Fruit fly (Drosophila melanogaster) whole organism, embryonic: ENCODE results near the gene Hrb27C.
A peak's percentile ranks its signal among the peaks of the same experiment; 100 is the strongest.

Source experiments
- Aef1 ChIP-seq: fragments of 200-800 bp; sonication (Bioruptor generic); IDR thresholded peaks from 3 replicates; pipeline ENCODE4 v1.3.6; 2022; ENCODE audit warnings: missing biosample characterization, missing genetic modification characterization
- Antp ChIP-seq: fragments of 200-800 bp; sonication (Bioruptor generic); optimal IDR thresholded peaks from 3 replicates; lab custom pipeline; 2016; ENCODE audit warnings: missing biosample characterization, missing genetic modification characterization
- B-H2 ChIP-seq: fragments of 200-800 bp; sonication (Bioruptor generic); optimal IDR thresholded peaks from 2 replicates; lab custom pipeline; 2018; ENCODE audit warnings: missing biosample characterization, mild to moderate bottlenecking, missing genetic modification characterization
- Bgb ChIP-seq: fragments of 200-800 bp; sonication (Bioruptor generic); IDR thresholded peaks from 2 replicates; pipeline ENCODE4 v1.3.6; 2022; ENCODE audit warnings: missing biosample characterization, missing genetic modification characterization; ENCODE audit not compliant: partially characterized antibody
- CG1024 ChIP-seq: fragments of 200-800 bp; sonication (Bioruptor generic); IDR thresholded peaks from 2 replicates; pipeline ENCODE4 v1.3.6; 2022; ENCODE audit warnings: missing biosample characterization, missing genetic modification characterization
- CG12744 ChIP-seq: fragments of 200-800 bp; sonication (Bioruptor generic); optimal IDR thresholded peaks from 2 replicates; lab custom pipeline; 2016; ENCODE audit warnings: missing biosample characterization, missing genetic modification characterization
- CG13296 ChIP-seq: fragments of 200-800 bp; sonication (Bioruptor generic); optimal IDR thresholded peaks from 3 replicates; lab custom pipeline; 2018; ENCODE audit warnings: missing biosample characterization, mild to moderate bottlenecking, missing genetic modification characterization
- CG1529 ChIP-seq: fragments of 200-800 bp; sonication (Bioruptor generic); optimal IDR thresholded peaks from 3 replicates; lab custom pipeline; 2018; ENCODE audit warnings: missing biosample characterization, missing genetic modification characterization
- CG1647 ChIP-seq: fragments of 200-800 bp; sonication (Bioruptor generic); optimal IDR thresholded peaks from 3 replicates; lab custom pipeline; 2016; ENCODE audit warnings: missing biosample characterization, missing genetic modification characterization
- CG17186 ChIP-seq: fragments of 200-800 bp; sonication (Bioruptor generic); optimal IDR thresholded peaks from 3 replicates; lab custom pipeline; 2017; ENCODE audit warnings: missing biosample characterization, missing genetic modification reagents, missing genetic modification characterization
- CG17802 ChIP-seq: fragments of 200-800 bp; sonication (Bioruptor generic); optimal IDR thresholded peaks from 2 replicates; lab custom pipeline; 2018; ENCODE audit warnings: missing biosample characterization, mild to moderate bottlenecking, missing genetic modification characterization, moderate library complexity
- CG17829 ChIP-seq: fragments of 200-800 bp; optimal IDR thresholded peaks from 2 replicates; lab custom pipeline; 2019; ENCODE audit warnings: missing biosample characterization, mild to moderate bottlenecking, missing genetic modification characterization, moderate library complexity
- CG2678 ChIP-seq: fragments of 200-800 bp; sonication (Bioruptor generic); optimal IDR thresholded peaks from 3 replicates; lab custom pipeline; 2019; ENCODE audit warnings: missing biosample characterization, mild to moderate bottlenecking, missing genetic modification characterization, moderate library complexity
- CG2712 ChIP-seq: fragments of 200-800 bp; optimal IDR thresholded peaks from 3 replicates; lab custom pipeline; 2019; ENCODE audit warnings: missing biosample characterization, mild to moderate bottlenecking, missing genetic modification characterization, moderate library complexity
- CG3065 ChIP-seq: fragments of 200-800 bp; sonication (Bioruptor generic); optimal IDR thresholded peaks from 2 replicates; lab custom pipeline; 2016; ENCODE audit warnings: missing biosample characterization, missing genetic modification characterization
- CG3407 ChIP-seq: fragments of 200-800 bp; sonication (Bioruptor generic); optimal IDR thresholded peaks from 2 replicates; lab custom pipeline; 2018; ENCODE audit warnings: missing biosample characterization, mild to moderate bottlenecking, missing genetic modification characterization
- CG34376 ChIP-seq: fragments of 200-800 bp; sonication (Bioruptor generic); optimal IDR thresholded peaks from 2 replicates; lab custom pipeline; 2018; ENCODE audit warnings: missing biosample characterization, mild to moderate bottlenecking, missing genetic modification characterization
- CG8765 ChIP-seq: fragments of 200-800 bp; sonication (Bioruptor generic); IDR thresholded peaks from 2 replicates; pipeline ENCODE4 v1.3.6; 2022; ENCODE audit warnings: missing biosample characterization, missing genetic modification characterization
- Doc2 ChIP-seq: fragments of 200-800 bp; sonication (Bioruptor generic); IDR thresholded peaks from 2 replicates; pipeline ENCODE4 v1.3.6; 2022; ENCODE audit warnings: missing biosample characterization, missing genetic modification characterization
- Doc3 ChIP-seq: fragments of 200-800 bp; sonication (Bioruptor generic); IDR thresholded peaks from 3 replicates; pipeline ENCODE4 v1.3.6; 2022; ENCODE audit warnings: missing biosample characterization, missing genetic modification characterization; ENCODE audit not compliant: partially characterized antibody
- Dref ChIP-seq: fragments of 200-800 bp; sonication (Bioruptor generic); IDR thresholded peaks from 2 replicates; pipeline ENCODE4 v1.3.6; 2022; ENCODE audit warnings: missing biosample characterization, missing genetic modification characterization
- Gug ChIP-seq: fragments of 200-800 bp; sonication (Bioruptor generic); IDR thresholded peaks from 4 replicates; pipeline ENCODE4 v1.3.6; 2022; ENCODE audit warnings: missing biosample characterization, missing genetic modification characterization
- Hey ChIP-seq: fragments of 200-800 bp; sonication (Bioruptor generic); optimal IDR thresholded peaks from 3 replicates; lab custom pipeline; 2018; ENCODE audit warnings: missing biosample characterization, mild to moderate bottlenecking, missing genetic modification characterization
- HmgZ ChIP-seq: fragments of 200-800 bp; sonication (Bioruptor generic); optimal IDR thresholded peaks from 2 replicates; lab custom pipeline; 2018; ENCODE audit warnings: missing biosample characterization, mild to moderate bottlenecking, missing genetic modification characterization
- Hr39 ChIP-seq: fragments of >200 bp; optimal IDR thresholded peaks from 2 replicates; lab custom pipeline; 2017
- Lim3 ChIP-seq: fragments of 200-800 bp; sonication (Bioruptor generic); IDR thresholded peaks from 2 replicates; pipeline ENCODE4 v1.3.6; 2022; ENCODE audit warnings: missing biosample characterization, missing genetic modification characterization
- MESR4 ChIP-seq: fragments of 200-800 bp; sonication (Bioruptor generic); optimal IDR thresholded peaks from 2 replicates; lab custom pipeline; 2018; ENCODE audit warnings: missing biosample characterization, mild to moderate bottlenecking, missing genetic modification characterization, moderate library complexity
- NK7.1 ChIP-seq: fragments of 200-800 bp; sonication (Bioruptor generic); optimal IDR thresholded peaks from 3 replicates; lab custom pipeline; 2016; ENCODE audit warnings: missing biosample characterization, missing genetic modification characterization
- Nf-YB ChIP-seq: fragments of 200-800 bp; sonication (Bioruptor generic); optimal IDR thresholded peaks from 3 replicates; lab custom pipeline; 2019; ENCODE audit warnings: missing biosample characterization, mild to moderate bottlenecking, missing genetic modification characterization, moderate library complexity
- Ravus ChIP-seq: fragments of 200-800 bp; sonication (Bioruptor generic); IDR thresholded peaks from 2 replicates; pipeline ENCODE4 v1.3.6; 2022; ENCODE audit warnings: missing biosample characterization, missing genetic modification characterization
- Xbp1 ChIP-seq: fragments of 200-800 bp; sonication (Bioruptor generic); optimal IDR thresholded peaks from 3 replicates; lab custom pipeline; 2016; ENCODE audit warnings: missing biosample characterization, mild to moderate bottlenecking, missing genetic modification characterization
- amos ChIP-seq: fragments of 200-800 bp; sonication (Bioruptor generic); IDR thresholded peaks from 2 replicates; pipeline ENCODE4 v1.3.6; 2022; ENCODE audit warnings: missing biosample characterization, missing genetic modification characterization; ENCODE audit not compliant: partially characterized antibody
- br ChIP-seq: fragments of >200 bp; optimal IDR thresholded peaks from 2 replicates; lab custom pipeline; 2017
- corto ChIP-seq: fragments of 200-800 bp; sonication (Bioruptor generic); optimal IDR thresholded peaks from 2 replicates; lab custom pipeline; 2016; ENCODE audit warnings: missing biosample characterization, mild to moderate bottlenecking, missing genetic modification characterization, moderate library complexity
- crc ChIP-seq: fragments of 200-800 bp; sonication (Bioruptor generic); optimal IDR thresholded peaks from 2 replicates; lab custom pipeline; 2016; ENCODE audit warnings: missing biosample characterization, missing genetic modification characterization
- exex ChIP-seq: fragments of 200-800 bp; sonication (Bioruptor generic); optimal IDR thresholded peaks from 4 replicates; lab custom pipeline; 2018; ENCODE audit warnings: missing biosample characterization, mild to moderate bottlenecking, missing genetic modification characterization, moderate library complexity
- fd64A ChIP-seq: fragments of 200-800 bp; sonication (Bioruptor generic); optimal IDR thresholded peaks from 3 replicates; lab custom pipeline; 2018; ENCODE audit warnings: missing biosample characterization, mild to moderate bottlenecking, missing genetic modification characterization
- fu2 ChIP-seq: fragments of 200-800 bp; sonication (Bioruptor generic); optimal IDR thresholded peaks from 2 replicates; lab custom pipeline; 2016; ENCODE audit warnings: missing biosample characterization, missing genetic modification characterization
- gsb ChIP-seq: fragments of 200-800 bp; sonication (Bioruptor generic); IDR thresholded peaks from 2 replicates; pipeline ENCODE4 v1.3.6; 2022; ENCODE audit warnings: missing biosample characterization, missing genetic modification characterization
- h ChIP-seq: fragments of >200 bp; optimal IDR thresholded peaks from 2 replicates; lab custom pipeline; 2017
- insv ChIP-seq, 2 experiments: fragments of 200-800 bp; sonication (Bioruptor generic); optimal IDR thresholded peaks; 3 replicates each; lab custom pipeline; 2016 to 2018; ENCODE audit warnings: missing biosample characterization in 2 of 2, missing genetic modification characterization in 2 of 2
- nerfin-2 ChIP-seq: fragments of 200-800 bp; sonication (Bioruptor generic); IDR thresholded peaks from 2 replicates; pipeline ENCODE4 v1.3.6; 2022; ENCODE audit warnings: missing biosample characterization, missing genetic modification characterization; ENCODE audit not compliant: partially characterized antibody
- otp ChIP-seq: fragments of 200-800 bp; sonication (Bioruptor generic); IDR thresholded peaks from 3 replicates; pipeline ENCODE4, ENCODE4 v1.3.6; 2022; ENCODE audit warnings: missing biosample characterization, missing genetic modification characterization
- pnt ChIP-seq: fragments of 200-800 bp; sonication (Bioruptor generic); optimal IDR thresholded peaks from 3 replicates; lab custom pipeline; 2016; ENCODE audit warnings: missing biosample characterization, missing genetic modification characterization
- prd ChIP-seq, 3 experiments: fragments of >200 bp in 2 of 3; fragments of 200-800 bp in 1 of 3; sonication (Bioruptor generic) in 1 of 3; optimal IDR thresholded peaks in 2 of 3; IDR thresholded peaks in 1 of 3; 2 replicates in 2 of 3; 3 replicates in 1 of 3; pipeline versions ENCODE4 v1.3.6 to Lab custom; 2017 to 2022; ENCODE audit warnings: missing biosample characterization in 1 of 3, missing genetic modification characterization in 1 of 3
- pros ChIP-seq: fragments of 200-800 bp; sonication (Bioruptor generic); optimal IDR thresholded peaks from 3 replicates; lab custom pipeline; 2019; ENCODE audit warnings: missing biosample characterization, mild to moderate bottlenecking, missing genetic modification characterization, moderate library complexity
- salm ChIP-seq: fragments of 200-800 bp; sonication (Bioruptor generic); optimal IDR thresholded peaks from 2 replicates; lab custom pipeline; 2018; ENCODE audit warnings: missing biosample characterization, mild to moderate bottlenecking, missing genetic modification characterization
- sens ChIP-seq: fragments of 200-800 bp; sonication (Bioruptor generic); peaks from one replicate; lab custom pipeline; 2016; ENCODE audit warnings: missing biosample characterization, missing genetic modification characterization
- sim ChIP-seq: fragments of 200-800 bp; sonication (Bioruptor generic); IDR thresholded peaks from 2 replicates; pipeline ENCODE4 v1.3.6; 2022; ENCODE audit warnings: missing biosample characterization, missing genetic modification characterization
- usp ChIP-seq: fragments of >200 bp; optimal IDR thresholded peaks from 2 replicates; lab custom pipeline; 2017; ENCODE audit warnings: missing biosample characterization, missing genetic modification characterization
- vvl ChIP-seq: fragments of 200-800 bp; sonication (Bioruptor generic); IDR thresholded peaks from 2 replicates; pipeline ENCODE4 v1.3.6; 2022; ENCODE audit warnings: missing biosample characterization, missing genetic modification characterization
- wek ChIP-seq: fragments of 200-800 bp; sonication (Bioruptor generic); optimal IDR thresholded peaks from 3 replicates; lab custom pipeline; 2018; ENCODE audit warnings: missing biosample characterization, mild to moderate bottlenecking, missing genetic modification characterization, moderate library complexity

Hrb27C gene

dm6 chr2L:6968013-6968517 lies 47.6 kb downstream of the Hrb27C start (continued):
- TF ChIP-seq CG17829 (tag; lab: Kevin White, UChicago): peak; percentile 20
- no peak for TF ChIP-seq CG3407 (GFP tag; lab: Kevin White, UChicago)
- no peak for TF ChIP-seq exex (tag; lab: Kevin White, UChicago)
- TF ChIP-seq Lim3 (GFP tag; lab: Robert Waterston, UW): no peak
- no peak for TF ChIP-seq Ravus (GFP tag; lab: Robert Waterston, UW)
- TF ChIP-seq Hr39 (lab: Kevin White, UChicago): no peak
- TF ChIP-seq CG17802 (tag; lab: Kevin White, UChicago): no peak
- no peak for TF ChIP-seq h (lab: Kevin White, UChicago)
- TF ChIP-seq sens (GFP tag; lab: Kevin White, UChicago): peak; percentile 92
- TF ChIP-seq CG3065 (GFP tag; lab: Kevin White, UChicago): no peak
- no peak for TF ChIP-seq gsb
- peak; percentile 40 for TF ChIP-seq CG2712 (tag; lab: Kevin White, UChicago)
- no peak for TF ChIP-seq insv (GFP tag; optimal IDR thresholded peaks at IDR 0.05; lab: Kevin White, UChicago)
- peak; percentile 35 for TF ChIP-seq salm (tag; lab: Kevin White, UChicago)
- TF ChIP-seq usp: no peak
- peak; percentile 77 for TF ChIP-seq vvl (GFP tag; lab: Robert Waterston, UW)
- TF ChIP-seq Xbp1 (GFP tag; lab: Kevin White, UChicago): peak; percentile 49
- peak; percentile 59 for TF ChIP-seq Dref (GFP tag; lab: Robert Waterston, UW)
- TF ChIP-seq CG34376: peak; percentile 41
- TF ChIP-seq Doc3 (GFP tag; lab: Robert Waterston, UW): peak; percentile 91
- TF ChIP-seq Nf-YB (GFP tag; lab: Kevin White, UChicago): peak; percentile 6
- TF ChIP-seq br (lab: Kevin White, UChicago): no peak
- TF ChIP-seq CG1529 (GFP tag; lab: Kevin White, UChicago): no peak
- peak; percentile 69 for TF ChIP-seq CG1647 (GFP tag; lab: Kevin White, UChicago)
- TF ChIP-seq fd64A (GFP tag; lab: Kevin White, UChicago): no peak
- no peak for TF ChIP-seq Hey (tag; lab: Kevin White, UChicago)
- peak; percentile 28 for TF ChIP-seq crc (GFP tag; lab: Kevin White, UChicago)
- no peak for TF ChIP-seq CG12744
- no peak for TF ChIP-seq CG2678 (tag; lab: Kevin White, UChicago)
- no peak for TF ChIP-seq B-H2 (GFP tag; lab: Kevin White, UChicago)
- TF ChIP-seq CG13296 (GFP tag; lab: Kevin White, UChicago): no peak
- peak; percentile 26 for TF ChIP-seq wek (GFP tag; lab: Kevin White, UChicago)
- TF ChIP-seq prd (optimal IDR thresholded peaks at IDR 0.05; lab: Kevin White, UChicago): no peak
- TF ChIP-seq prd (GFP tag; IDR thresholded peaks at IDR 0.05; lab: Robert Waterston, UW): peak; percentile 23; the same call in 1 of the 3 replicates
- peak; percentile 93 for TF ChIP-seq MESR4 (GFP tag; lab: Kevin White, UChicago)
- no peak for TF ChIP-seq Doc2 (GFP tag; lab: Robert Waterston, UW)
- peak; percentile 66; the same call in 1 of the 2 replicates for TF ChIP-seq nerfin-2 (GFP tag; lab: Robert Waterston, UW)
- no peak for TF ChIP-seq corto (GFP tag; lab: Kevin White, UChicago)
- TF ChIP-seq fu2 (GFP tag; lab: Kevin White, UChicago): peak; percentile 61
- TF ChIP-seq otp (GFP tag; lab: Robert Waterston, UW): no peak
- TF ChIP-seq Bgb: peak; percentile 75
- no peak; the same call in 2 of the 3 replicates for TF ChIP-seq Aef1 (GFP tag; lab: Robert Waterston, UW)
- peak; percentile 56 for TF ChIP-seq Antp (GFP tag; lab: Kevin White, UChicago)
- no peak for TF ChIP-seq CG8765 (GFP tag; lab: Robert Waterston, UW)
- TF ChIP-seq HmgZ (tag; lab: Kevin White, UChicago): peak; percentile 53
- TF ChIP-seq amos (GFP tag; lab: Robert Waterston, UW): peak; percentile 75
- TF ChIP-seq sim (GFP tag; lab: Robert Waterston, UW): no peak
- no peak for TF ChIP-seq pros
- TF ChIP-seq CG17186 (GFP tag; lab: Kevin White, UChicago): no peak
- peak; percentile 53 for TF ChIP-seq NK7.1 (GFP tag; lab: Kevin White, UChicago)
- TF ChIP-seq CG1024 (GFP tag; lab: Robert Waterston, UW): no peak
- TF ChIP-seq Gug: peak; percentile 67
- no peak for TF ChIP-seq pnt (GFP tag; lab: Kevin White, UChicago)
